Fruit fly (Drosophila melanogaster) whole organism, embryonic: ENCODE data around the gene CG5910.

Experiments used
- Abd-B ChIP-seq: fragments of 200-800 bp; sonication (Bioruptor generic); optimal IDR thresholded peaks from 2 replicates; lab custom pipeline; 2018; ENCODE audit warnings: missing biosample characterization, mild to moderate bottlenecking, missing genetic modification characterization, moderate library complexity
- CG10321 ChIP-seq: fragments of 200-800 bp; sonication (Bioruptor generic); IDR thresholded peaks from 2 replicates; pipeline ENCODE4 v1.3.6; 2022; ENCODE audit warnings: missing biosample characterization, missing genetic modification characterization
- CG10979 ChIP-seq: fragments of 200-800 bp; sonication (Bioruptor generic); optimal IDR thresholded peaks from 2 replicates; lab custom pipeline; 2018; ENCODE audit warnings: missing biosample characterization, mild to moderate bottlenecking, missing genetic modification characterization, moderate library complexity
- CG11456 ChIP-seq: fragments of 200-800 bp; sonication (Bioruptor generic); IDR thresholded peaks from 3 replicates; pipeline ENCODE4 v1.3.6; 2022; ENCODE audit warnings: missing biosample characterization, missing genetic modification characterization
- CG12071 ChIP-seq: fragments of 200-800 bp; sonication (Bioruptor generic); optimal IDR thresholded peaks from 3 replicates; lab custom pipeline; 2018; ENCODE audit warnings: missing biosample characterization, mild to moderate bottlenecking, missing genetic modification characterization
- CG14710 ChIP-seq: fragments of 200-800 bp; sonication (Bioruptor generic); optimal IDR thresholded peaks from 3 replicates; lab custom pipeline; 2019; ENCODE audit warnings: missing biosample characterization, mild to moderate bottlenecking, missing genetic modification characterization, moderate library complexity
- CG15073 ChIP-seq: fragments of 200-800 bp; sonication (Bioruptor generic); optimal IDR thresholded peaks from 2 replicates; lab custom pipeline; 2016; ENCODE audit warnings: missing biosample characterization, missing genetic modification characterization
- CG1529 ChIP-seq: fragments of 200-800 bp; sonication (Bioruptor generic); optimal IDR thresholded peaks from 3 replicates; lab custom pipeline; 2018; ENCODE audit warnings: missing biosample characterization, missing genetic modification characterization
- CG15514 ChIP-seq: fragments of 200-800 bp; sonication (Bioruptor generic); optimal IDR thresholded peaks from 3 replicates; lab custom pipeline; 2017; ENCODE audit warnings: missing biosample characterization, missing genetic modification characterization, mild to moderate bottlenecking, moderate library complexity, missing genetic modification reagents
- CG17568 ChIP-seq: fragments of 200-800 bp; sonication (Bioruptor generic); optimal IDR thresholded peaks from 2 replicates; lab custom pipeline; 2018; ENCODE audit warnings: missing biosample characterization, mild to moderate bottlenecking, missing genetic modification characterization, moderate library complexity
- CG17829 ChIP-seq: fragments of 200-800 bp; optimal IDR thresholded peaks from 2 replicates; lab custom pipeline; 2019; ENCODE audit warnings: missing biosample characterization, mild to moderate bottlenecking, missing genetic modification characterization, moderate library complexity
- CG1792 ChIP-seq: fragments of 200-800 bp; sonication (Bioruptor generic); optimal IDR thresholded peaks from 2 replicates; lab custom pipeline; 2016; ENCODE audit warnings: missing biosample characterization, missing genetic modification characterization
- CG18599 ChIP-seq: fragments of 200-800 bp; sonication (Bioruptor generic); optimal IDR thresholded peaks from 3 replicates; lab custom pipeline; 2017; ENCODE audit warnings: missing biosample characterization, missing genetic modification characterization, mild to moderate bottlenecking, moderate library complexity, missing genetic modification reagents
- CG34224 ChIP-seq: fragments of 200-800 bp; sonication (Bioruptor generic); IDR thresholded peaks from 3 replicates; pipeline ENCODE4 v1.3.6; 2022; ENCODE audit warnings: missing biosample characterization, missing genetic modification characterization; ENCODE audit not compliant: partially characterized antibody
- CG4707 ChIP-seq: fragments of 200-800 bp; sonication (Bioruptor generic); optimal IDR thresholded peaks from 2 replicates; lab custom pipeline; 2018; ENCODE audit warnings: missing biosample characterization, mild to moderate bottlenecking, missing genetic modification characterization, moderate library complexity
- CG5953 ChIP-seq: fragments of 200-800 bp; sonication (Bioruptor generic); IDR thresholded peaks from 2 replicates; pipeline ENCODE4 v1.3.6; 2022; ENCODE audit warnings: missing biosample characterization, missing genetic modification characterization
- CG7928 ChIP-seq: fragments of 200-800 bp; sonication (Bioruptor generic); optimal IDR thresholded peaks from 2 replicates; lab custom pipeline; 2017; ENCODE audit warnings: missing biosample characterization, mild to moderate bottlenecking, missing genetic modification characterization
- CG8281 ChIP-seq: fragments of 200-800 bp; sonication (Bioruptor generic); optimal IDR thresholded peaks from 2 replicates; lab custom pipeline; 2018; ENCODE audit warnings: missing biosample characterization, mild to moderate bottlenecking, missing genetic modification characterization, moderate library complexity
- CG9727 ChIP-seq: fragments of 200-800 bp; sonication (Bioruptor generic); optimal IDR thresholded peaks from 3 replicates; lab custom pipeline; 2017; ENCODE audit warnings: missing biosample characterization, mild to moderate bottlenecking, missing genetic modification characterization
- D19A ChIP-seq: fragments of 200-800 bp; optimal IDR thresholded peaks from 3 replicates; lab custom pipeline; 2019; ENCODE audit warnings: missing biosample characterization, mild to moderate bottlenecking, missing genetic modification characterization, moderate library complexity
- Dad ChIP-seq: fragments of 200-800 bp; sonication (Bioruptor generic); optimal IDR thresholded peaks from 3 replicates; lab custom pipeline; 2016; ENCODE audit warnings: missing biosample characterization, missing genetic modification characterization
- Eip74EF ChIP-seq, 2 experiments: fragments of 200-800 bp in 1 of 2; fragments of >200 bp in 1 of 2; sonication (Bioruptor generic) in 1 of 2; optimal IDR thresholded peaks; 2 replicates each; lab custom pipeline; 2017 to 2019; ENCODE audit warnings: missing biosample characterization in 2 of 2, missing genetic modification characterization in 2 of 2, mild to moderate bottlenecking in 1 of 2, moderate library complexity in 1 of 2
- Ets65A ChIP-seq: fragments of 200-800 bp; sonication (Bioruptor generic); peaks from one replicate; lab custom pipeline; 2016; ENCODE audit warnings: missing biosample characterization, missing genetic modification characterization
- Fer1 ChIP-seq: fragments of 200-800 bp; sonication (Bioruptor generic); optimal IDR thresholded peaks from 2 replicates; lab custom pipeline; 2017; ENCODE audit warnings: missing biosample characterization, mild to moderate bottlenecking, missing genetic modification characterization
- GATAe ChIP-seq: fragments of 200-800 bp; sonication (Bioruptor generic); conservative IDR thresholded peaks from 2 replicates; pipeline ENCODE4 v1.3.6; 2022; ENCODE audit warnings: missing biosample characterization, missing genetic modification characterization
- Mad ChIP-seq: fragments of 200-800 bp; sonication (Bioruptor generic); optimal IDR thresholded peaks from 2 replicates; lab custom pipeline; 2016; ENCODE audit warnings: missing biosample characterization, missing genetic modification characterization
- Med ChIP-seq: fragments of 200-800 bp; sonication (Bioruptor generic); peaks from one replicate; lab custom pipeline; 2016; ENCODE audit warnings: missing biosample characterization, missing genetic modification characterization, mild to moderate bottlenecking, inconsistent platforms, moderate library complexity
- Myb ChIP-seq: fragments of 200-800 bp; sonication (Bioruptor generic); optimal IDR thresholded peaks from 2 replicates; lab custom pipeline; 2016; ENCODE audit warnings: missing biosample characterization, missing genetic modification characterization
- Nf-YB ChIP-seq: fragments of 200-800 bp; sonication (Bioruptor generic); optimal IDR thresholded peaks from 3 replicates; lab custom pipeline; 2019; ENCODE audit warnings: missing biosample characterization, mild to moderate bottlenecking, missing genetic modification characterization, moderate library complexity
- NfI ChIP-seq: fragments of 200-800 bp; sonication (Bioruptor generic); optimal IDR thresholded peaks from 3 replicates; lab custom pipeline; 2018; ENCODE audit warnings: missing biosample characterization, mild to moderate bottlenecking, missing genetic modification characterization, moderate library complexity
- Sox100B ChIP-seq: fragments of 200-800 bp; sonication (Bioruptor generic); optimal IDR thresholded peaks from 3 replicates; lab custom pipeline; 2018; ENCODE audit warnings: missing biosample characterization, mild to moderate bottlenecking, missing genetic modification characterization
- Vsx1 ChIP-seq: fragments of 200-800 bp; sonication (Bioruptor generic); optimal IDR thresholded peaks from 2 replicates; lab custom pipeline; 2017; ENCODE audit warnings: missing biosample characterization, mild to moderate bottlenecking, missing genetic modification characterization, missing genetic modification reagents
- az2 ChIP-seq: fragments of 200-800 bp; sonication (Bioruptor generic); optimal IDR thresholded peaks from 3 replicates; lab custom pipeline; 2016; ENCODE audit warnings: missing biosample characterization, missing genetic modification characterization
- bsh ChIP-seq, 2 experiments: fragments of 200-800 bp; sonication (Bioruptor generic); optimal IDR thresholded peaks; 2 replicates each; lab custom pipeline; 2017 to 2018; ENCODE audit warnings: mild to moderate bottlenecking in 2 of 2, missing biosample characterization in 2 of 2, missing genetic modification characterization in 2 of 2, moderate library complexity in 1 of 2
- btn ChIP-seq: fragments of 200-800 bp; sonication (Bioruptor generic); optimal IDR thresholded peaks from 2 replicates; lab custom pipeline; 2016; ENCODE audit warnings: missing biosample characterization, missing genetic modification characterization
- cad ChIP-seq: fragments of >200 bp; optimal IDR thresholded peaks from 2 replicates; lab custom pipeline; 2017; ENCODE audit warnings: missing biosample characterization, missing genetic modification characterization
- cg ChIP-seq: fragments of 200-800 bp; sonication (Bioruptor generic); optimal IDR thresholded peaks from 3 replicates; lab custom pipeline; 2019; ENCODE audit warnings: missing biosample characterization, mild to moderate bottlenecking, missing genetic modification characterization, moderate library complexity
- ci ChIP-seq: fragments of 200-800 bp; sonication (Bioruptor generic); IDR thresholded peaks from 3 replicates; pipeline ENCODE4 v1.3.6; 2022; ENCODE audit warnings: missing biosample characterization, missing genetic modification characterization
- crp ChIP-seq, 2 experiments: fragments of 200-800 bp; sonication (Bioruptor generic); optimal IDR thresholded peaks; 2 replicates in 1 of 2; 3 replicates in 1 of 2; lab custom pipeline; 2017; ENCODE audit warnings: missing biosample characterization in 2 of 2, missing genetic modification characterization in 2 of 2, mild to moderate bottlenecking in 1 of 2, moderate library complexity in 1 of 2
- danr ChIP-seq: fragments of 200-800 bp; sonication (Bioruptor generic); IDR thresholded peaks from 2 replicates; pipeline ENCODE4 v1.3.6; 2022; ENCODE audit warnings: missing biosample characterization, missing genetic modification characterization
- eve ChIP-seq, 2 experiments: fragments of >200 bp; optimal IDR thresholded peaks; 2 replicates each; lab custom pipeline; 2017; ENCODE audit warnings: missing biosample characterization in 2 of 2, missing genetic modification characterization in 2 of 2
- fru ChIP-seq: fragments of >200 bp; optimal IDR thresholded peaks from 2 replicates; lab custom pipeline; 2017
- hkb ChIP-seq, 2 experiments: fragments of 200-800 bp in 1 of 2; fragments of >200 bp in 1 of 2; sonication (Bioruptor generic) in 1 of 2; IDR thresholded peaks in 1 of 2; optimal IDR thresholded peaks in 1 of 2; 2 replicates each; pipeline versions ENCODE4 v1.3.6 to Lab custom; 2017 to 2022; ENCODE audit warnings: missing biosample characterization in 1 of 2, missing genetic modification characterization in 1 of 2
- luna ChIP-seq: fragments of 200-800 bp; sonication (Bioruptor generic); optimal IDR thresholded peaks from 2 replicates; lab custom pipeline; 2016; ENCODE audit warnings: missing biosample characterization, missing genetic modification characterization
- maf-S ChIP-seq: fragments of 200-800 bp; sonication (Bioruptor generic); optimal IDR thresholded peaks from 2 replicates; lab custom pipeline; 2016; ENCODE audit warnings: missing biosample characterization, missing genetic modification characterization
- schlank ChIP-seq: fragments of 200-800 bp; sonication (Bioruptor generic); optimal IDR thresholded peaks from 2 replicates; lab custom pipeline; 2018; ENCODE audit warnings: missing biosample characterization, mild to moderate bottlenecking, missing genetic modification characterization
- sim ChIP-seq: fragments of 200-800 bp; sonication (Bioruptor generic); IDR thresholded peaks from 2 replicates; pipeline ENCODE4 v1.3.6; 2022; ENCODE audit warnings: missing biosample characterization, missing genetic modification characterization
- trh ChIP-seq: fragments of 200-800 bp; sonication (Bioruptor generic); optimal IDR thresholded peaks from 2 replicates; lab custom pipeline; 2016; ENCODE audit warnings: missing biosample characterization, missing genetic modification characterization
- usp ChIP-seq: fragments of >200 bp; optimal IDR thresholded peaks from 2 replicates; lab custom pipeline; 2017; ENCODE audit warnings: missing biosample characterization, missing genetic modification characterization
- vvl ChIP-seq: fragments of 200-800 bp; sonication (Bioruptor generic); IDR thresholded peaks from 2 replicates; pipeline ENCODE4 v1.3.6; 2022; ENCODE audit warnings: missing biosample characterization, missing genetic modification characterization
- wek ChIP-seq: fragments of 200-800 bp; sonication (Bioruptor generic); optimal IDR thresholded peaks from 3 replicates; lab custom pipeline; 2018; ENCODE audit warnings: missing biosample characterization, mild to moderate bottlenecking, missing genetic modification characterization, moderate library complexity

The CG5910 gene

DNA sequence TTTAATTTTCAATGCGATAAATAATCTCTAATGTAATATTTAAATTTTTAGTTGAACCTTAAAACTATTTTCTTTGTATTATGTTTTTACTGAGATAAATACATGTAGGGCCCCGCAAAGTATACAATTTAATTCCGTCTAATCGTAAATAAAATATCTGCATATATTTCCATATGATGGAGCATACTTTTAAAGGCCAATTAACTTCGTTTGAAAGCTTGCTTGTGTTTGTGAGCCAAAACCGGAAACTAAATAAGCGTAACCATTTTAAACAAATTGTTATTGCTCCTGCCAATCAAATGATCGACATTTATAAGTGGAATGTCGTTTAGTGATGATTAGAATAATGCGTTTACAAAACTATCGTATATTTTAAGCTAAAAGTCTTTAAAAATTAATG, 31.4 kb upstream of the CG5910 start (continued):
- no peak for TF ChIP-seq Nf-YB
- TF ChIP-seq Abd-B (GFP tag; lab: Kevin White, UChicago) = no peak
- TF ChIP-seq CG7928 (GFP tag; lab: Kevin White, UChicago) = no peak
- TF ChIP-seq CG4707 (GFP tag; lab: Kevin White, UChicago) = no peak
- TF ChIP-seq az2 (GFP tag; lab: Kevin White, UChicago) = no peak
- no peak for TF ChIP-seq CG18599 (GFP tag; lab: Kevin White, UChicago)
- no peak for TF ChIP-seq schlank (tag; lab: Kevin White, UChicago)
- TF ChIP-seq CG9727 (GFP tag; lab: Kevin White, UChicago) = no peak
- TF ChIP-seq Ets65A (GFP tag; lab: Kevin White, UChicago) = no peak
- no peak for TF ChIP-seq CG15514
- no peak for TF ChIP-seq CG12071
- no peak for TF ChIP-seq CG15073 (GFP tag; lab: Kevin White, UChicago)
- TF ChIP-seq Myb (GFP tag; lab: Kevin White, UChicago) = no peak
- no peak for TF ChIP-seq CG5953
- TF ChIP-seq fru (lab: Kevin White, UChicago) = no peak
- peak; percentile 10 for TF ChIP-seq NfI (GFP tag; lab: Kevin White, UChicago)
- no peak for TF ChIP-seq CG8281 (tag; lab: Kevin White, UChicago)
- TF ChIP-seq CG10979 (tag; lab: Kevin White, UChicago) = no peak
- no peak for TF ChIP-seq CG1792 (GFP tag; lab: Kevin White, UChicago)
- TF ChIP-seq Fer1 = no peak
- peak; percentile 63 for TF ChIP-seq Med
- TF ChIP-seq Mad (GFP tag; lab: Kevin White, UChicago) = no peak
- no peak for TF ChIP-seq CG14710
- no peak for TF ChIP-seq CG11456
- no peak for TF ChIP-seq danr (GFP tag; lab: Robert Waterston, UW)
- no peak for TF ChIP-seq maf-S (GFP tag; lab: Kevin White, UChicago)
- TF ChIP-seq cg (GFP tag; lab: Kevin White, UChicago) = peak; percentile 60
- peak; percentile 23 for TF ChIP-seq CG17568 (GFP tag; lab: Kevin White, UChicago)
- TF ChIP-seq sim (GFP tag; lab: Robert Waterston, UW) = no peak
- no peak for TF ChIP-seq usp (GFP tag; lab: Kevin White, UChicago)
- TF ChIP-seq luna (GFP tag; lab: Kevin White, UChicago) = no peak
- no peak for TF ChIP-seq GATAe (GFP tag; lab: Robert Waterston, UW)
- TF ChIP-seq Dad = no peak
- TF ChIP-seq vvl = peak; percentile 61
- no peak for TF ChIP-seq crp (GFP tag; optimal IDR thresholded peaks at IDR 0.05; lab: Kevin White, UChicago)
- TF ChIP-seq cad (GFP tag; lab: Kevin White, UChicago) = no peak
- TF ChIP-seq bsh (GFP tag; optimal IDR thresholded peaks at IDR 0.05; lab: Kevin White, UChicago) = no peak
- no peak for TF ChIP-seq CG17829 (tag; lab: Kevin White, UChicago)
- peak; percentile 27 for TF ChIP-seq Sox100B (GFP tag; lab: Kevin White, UChicago)
- TF ChIP-seq trh (GFP tag; lab: Kevin White, UChicago) = no peak
- TF ChIP-seq CG1529 (GFP tag; lab: Kevin White, UChicago) = no peak
- TF ChIP-seq CG10321 (GFP tag; lab: Robert Waterston, UW) = no peak
- TF ChIP-seq hkb (optimal IDR thresholded peaks at IDR 0.05; lab: Kevin White, UChicago) = no peak
- TF ChIP-seq hkb (GFP tag; IDR thresholded peaks at IDR 0.05; lab: Robert Waterston, UW) = 0 out of 2 replicates have a peak, but pooled peaks have one; percentile 20
- no peak for TF ChIP-seq eve (GFP tag; optimal IDR thresholded peaks at IDR 0.05; lab: Kevin White, UChicago)
- TF ChIP-seq Eip74EF (GFP tag; optimal IDR thresholded peaks at IDR 0.05; lab: Kevin White, UChicago) = peak in 1 of 2 experiments; percentile 52
- TF ChIP-seq wek (GFP tag; lab: Kevin White, UChicago) = no peak
- no peak for TF ChIP-seq D19A
- TF ChIP-seq Vsx1 (GFP tag; lab: Kevin White, UChicago) = peak; percentile 100
- TF ChIP-seq btn (GFP tag; lab: Kevin White, UChicago) = no peak
- peak; percentile 7; the same call in 1 of the 3 replicates for TF ChIP-seq ci (GFP tag; lab: Robert Waterston, UW)
- TF ChIP-seq CG34224 = no peak
